Fruit fly (Drosophila melanogaster) whole organism, pupa: ENCODE data around the gene Dcr-1.

Source experiments
- CG10348 ChIP-seq: fragments of 200-800 bp; sonication (Bioruptor generic); IDR thresholded peaks from 2 replicates; pipeline ENCODE4 v1.3.6; 2022; ENCODE audit warnings: missing biosample characterization, missing genetic modification characterization
- CG12605 ChIP-seq: fragments of 200-800 bp; sonication (Bioruptor generic); IDR thresholded peaks from 2 replicates; pipeline ENCODE4 v1.3.6; 2022; ENCODE audit warnings: missing biosample characterization, missing genetic modification characterization
- CG13204 ChIP-seq: fragments of 200-800 bp; sonication (Bioruptor generic); optimal IDR thresholded peaks from 2 replicates; lab custom pipeline; 2018; ENCODE audit warnings: missing biosample characterization, mild to moderate bottlenecking, missing genetic modification characterization, moderate library complexity
- CG14655 ChIP-seq: fragments of 200-800 bp; sonication (Bioruptor generic); optimal IDR thresholded peaks from 3 replicates; lab custom pipeline; 2017; ENCODE audit warnings: mild to moderate bottlenecking, missing biosample characterization, missing genetic modification reagents, missing genetic modification characterization
- CG15710 ChIP-seq: fragments of 200-800 bp; sonication (Bioruptor generic); optimal IDR thresholded peaks from 2 replicates; lab custom pipeline; 2018; ENCODE audit warnings: missing biosample characterization, mild to moderate bottlenecking, missing genetic modification characterization, moderate library complexity
- CG17806 ChIP-seq: fragments of 200-800 bp; sonication (Bioruptor generic); optimal IDR thresholded peaks from 2 replicates; lab custom pipeline; 2018; ENCODE audit warnings: missing biosample characterization, mild to moderate bottlenecking, missing genetic modification characterization, moderate library complexity
- CG32121 ChIP-seq: fragments of 200-800 bp; sonication (Bioruptor generic); IDR thresholded peaks from 2 replicates; pipeline ENCODE4 v1.3.6; 2022; ENCODE audit warnings: missing biosample characterization, missing genetic modification characterization
- CG34367 ChIP-seq: fragments of 200-800 bp; sonication (Bioruptor generic); optimal IDR thresholded peaks from 2 replicates; lab custom pipeline; 2018; ENCODE audit warnings: missing biosample characterization, mild to moderate bottlenecking, missing genetic modification characterization
- CG4496 ChIP-seq: fragments of 200-800 bp; sonication (Bioruptor generic); IDR thresholded peaks from 3 replicates; pipeline ENCODE4 v1.3.6; 2022; ENCODE audit warnings: missing biosample characterization, missing genetic modification characterization
- CG8159 ChIP-seq: fragments of 200-800 bp; sonication (Bioruptor generic); optimal IDR thresholded peaks from 3 replicates; lab custom pipeline; 2018; ENCODE audit warnings: missing biosample characterization, mild to moderate bottlenecking, missing genetic modification characterization, moderate library complexity
- CG8301 ChIP-seq: fragments of 200-800 bp; sonication (Bioruptor generic); optimal IDR thresholded peaks from 2 replicates; lab custom pipeline; 2018; ENCODE audit warnings: missing biosample characterization, mild to moderate bottlenecking, missing genetic modification characterization
- CG9948 ChIP-seq: fragments of 200-800 bp; sonication (Bioruptor generic); optimal IDR thresholded peaks from 2 replicates; lab custom pipeline; 2018; ENCODE audit warnings: missing biosample characterization, mild to moderate bottlenecking, missing genetic modification characterization, moderate library complexity
- D1 ChIP-seq: fragments of 200-800 bp; sonication (Bioruptor generic); optimal IDR thresholded peaks from 2 replicates; lab custom pipeline; 2018; ENCODE audit warnings: missing biosample characterization, mild to moderate bottlenecking, missing genetic modification characterization, moderate library complexity
- EcR ChIP-seq: fragments of 200-800 bp; sonication (Bioruptor generic); optimal IDR thresholded peaks from 3 replicates; lab custom pipeline; 2019; ENCODE audit warnings: missing biosample characterization, missing genetic modification characterization, mild to moderate bottlenecking, moderate library complexity, missing genetic modification reagents
- Ets98B ChIP-seq: fragments of 200-800 bp; sonication (Bioruptor generic); IDR thresholded peaks from 2 replicates; pipeline ENCODE4 v1.3.6; 2022; ENCODE audit warnings: missing biosample characterization, missing genetic modification characterization
- Pif1A ChIP-seq: fragments of 200-800 bp; sonication (Bioruptor generic); optimal IDR thresholded peaks from 3 replicates; lab custom pipeline; 2016; ENCODE audit warnings: missing biosample characterization, missing genetic modification characterization
- Pif1B ChIP-seq: fragments of 200-800 bp; sonication (Bioruptor generic); optimal IDR thresholded peaks from 3 replicates; lab custom pipeline; 2016; ENCODE audit warnings: missing biosample characterization, missing genetic modification characterization
- Snoo ChIP-seq: fragments of 200-800 bp; sonication (Bioruptor generic); optimal IDR thresholded peaks from 3 replicates; lab custom pipeline; 2017; ENCODE audit warnings: missing biosample characterization, mild to moderate bottlenecking, missing genetic modification characterization, inconsistent platforms
- fd96Ca ChIP-seq: fragments of 200-800 bp; sonication (Bioruptor generic); IDR thresholded peaks from 3 replicates; pipeline ENCODE4 v1.3.6; 2022; ENCODE audit warnings: missing biosample characterization, missing genetic modification characterization
- gl ChIP-seq: fragments of 200-800 bp; sonication (Bioruptor generic); optimal IDR thresholded peaks from 2 replicates; lab custom pipeline; 2018; ENCODE audit warnings: missing biosample characterization, mild to moderate bottlenecking, missing genetic modification characterization
- rn ChIP-seq: fragments of 200-800 bp; sonication (Bioruptor generic); IDR thresholded peaks from 2 replicates; pipeline ENCODE4 v1.3.6; 2022; ENCODE audit warnings: missing biosample characterization, missing genetic modification characterization

Dcr-1 gene

dm6 chr3R:22767599-22767998, 26.7 kb upstream of the Dcr-1 start, which contains the start of gene CG13841:
Gene CG13841 (minus strand): TSS chr3R:22767699.
- TF ChIP-seq gl (tag; lab: Kevin White, UChicago) (no peak), D1 (tag; lab: Kevin White, UChicago) (no peak), fd96Ca (GFP tag; lab: Robert Waterston, UW) (no peak), CG34367 (tag; lab: Kevin White, UChicago) (no peak), Pif1B (no peak), EcR (GFP tag; lab: Kevin White, UChicago) (no peak), CG32121 (no peak), CG10348 (GFP tag; lab: Robert Waterston, UW) (no peak), Ets98B (no peak), rn (GFP tag; lab: Robert Waterston, UW) (no peak), CG12605 (GFP tag; lab: Robert Waterston, UW) (no peak), CG17806 (tag; lab: Kevin White, UChicago) (no peak), Pif1A (GFP tag; lab: Kevin White, UChicago) (no peak), CG13204 (GFP tag; lab: Kevin White, UChicago) (no peak), CG8301 (no peak), CG9948 (tag; lab: Kevin White, UChicago) (no peak), Snoo (tag; lab: Kevin White, UChicago) (no peak)

dm6 chr3R:22766072-22766471, 25.2 kb upstream of the Dcr-1 start, which contains the start of gene Nepl15:
Gene Nepl15 (minus strand): TSS chr3R:22766172.
- TF ChIP-seq Pif1B (no peak), CG8159 (no peak), CG10348 (GFP tag; lab: Robert Waterston, UW) (no peak), Ets98B (no peak), gl (tag; lab: Kevin White, UChicago) (no peak), CG8301 (no peak), EcR (GFP tag; lab: Kevin White, UChicago) (no peak)

dm6 chr3R:22763587-22763986, 22.7 kb upstream of the Dcr-1 start, which contains the start of gene Nepl14:
Gene Nepl14 (minus strand): TSS chr3R:22763711.
- TF ChIP-seq CG9948 (tag; lab: Kevin White, UChicago) = no peak
- no peak for TF ChIP-seq CG4496 (GFP tag; lab: Robert Waterston, UW)
- TF ChIP-seq CG8301 = no peak
- TF ChIP-seq EcR (GFP tag; lab: Kevin White, UChicago) = no peak
- no peak for TF ChIP-seq CG17806 (tag; lab: Kevin White, UChicago)
- TF ChIP-seq CG34367 (tag; lab: Kevin White, UChicago) = no peak
- no peak for TF ChIP-seq Ets98B
- TF ChIP-seq CG8159 = no peak
- TF ChIP-seq gl (tag; lab: Kevin White, UChicago) = no peak
- no peak for TF ChIP-seq CG14655 (GFP tag; lab: Kevin White, UChicago)
- TF ChIP-seq D1 (tag; lab: Kevin White, UChicago) = no peak
- no peak for TF ChIP-seq Pif1A (GFP tag; lab: Kevin White, UChicago)
- no peak for TF ChIP-seq CG32121
- no peak for TF ChIP-seq rn (GFP tag; lab: Robert Waterston, UW)
- no peak for TF ChIP-seq CG12605 (GFP tag; lab: Robert Waterston, UW)

- TF ChIP-seq CG8159 (no peak), rn (GFP tag; lab: Robert Waterston, UW) (no peak), CG9948 (tag; lab: Kevin White, UChicago) (no peak), D1 (tag; lab: Kevin White, UChicago) (no peak), gl (tag; lab: Kevin White, UChicago) (no peak), CG15710 (tag; lab: Kevin White, UChicago) (no peak), CG34367 (tag; lab: Kevin White, UChicago) (no peak), CG4496 (GFP tag; lab: Robert Waterston, UW) (no peak), CG12605 (GFP tag; lab: Robert Waterston, UW) (no peak), CG17806 (tag; lab: Kevin White, UChicago) (no peak), CG32121 (no peak), fd96Ca (GFP tag; lab: Robert Waterston, UW) (no peak), Snoo (tag; lab: Kevin White, UChicago) (no peak), CG8301 (no peak), EcR (GFP tag; lab: Kevin White, UChicago) (no peak), CG10348 (GFP tag; lab: Robert Waterston, UW) (no peak), CG13204 (GFP tag; lab: Kevin White, UChicago) (no peak), CG14655 (GFP tag; lab: Kevin White, UChicago) (no peak), Ets98B (no peak)
These were observed 20.1 kb upstream of the Dcr-1 start, which contains the start of gene Nepl13 for dm6 chr3R:22760988-22761387. Gene Nepl13 (minus strand): TSS chr3R:22761076.

- no peak for TF ChIP-seq CG17806 (tag; lab: Kevin White, UChicago)
- TF ChIP-seq CG12605 (GFP tag; lab: Robert Waterston, UW) = no peak
- no peak for TF ChIP-seq rn (GFP tag; lab: Robert Waterston, UW)
- TF ChIP-seq CG4496 (GFP tag; lab: Robert Waterston, UW) = no peak
- TF ChIP-seq CG10348 (GFP tag; lab: Robert Waterston, UW) = no peak
- no peak for TF ChIP-seq CG32121
- TF ChIP-seq fd96Ca (GFP tag; lab: Robert Waterston, UW) = no peak
- no peak for TF ChIP-seq CG34367 (tag; lab: Kevin White, UChicago)
- no peak for TF ChIP-seq Ets98B
- no peak for TF ChIP-seq Pif1A (GFP tag; lab: Kevin White, UChicago)
These were observed 16.2 kb upstream of the Dcr-1 start for dm6 chr3R:22757117-22757516.

dm6 chr3R:22756289-22756688, 15.4 kb upstream of the Dcr-1 start:
- TF ChIP-seq CG10348 (GFP tag; lab: Robert Waterston, UW) = no peak
- TF ChIP-seq fd96Ca (GFP tag; lab: Robert Waterston, UW) = peak; percentile 39; the same call in 1 of the 3 replicates
- TF ChIP-seq CG9948 (tag; lab: Kevin White, UChicago) = no peak
- TF ChIP-seq D1 (tag; lab: Kevin White, UChicago) = no peak
- TF ChIP-seq EcR (GFP tag; lab: Kevin White, UChicago) = no peak
- TF ChIP-seq gl (tag; lab: Kevin White, UChicago) = no peak
- peak; percentile 29; the same call in 1 of the 2 replicates for TF ChIP-seq CG32121
- TF ChIP-seq Pif1A (GFP tag; lab: Kevin White, UChicago) = no peak
- no peak for TF ChIP-seq CG8159
- peak; percentile 59; the same call in 1 of the 3 replicates for TF ChIP-seq CG4496 (GFP tag; lab: Robert Waterston, UW)
- TF ChIP-seq Ets98B = no peak
